Fruit fly (Drosophila melanogaster) whole organism, prepupa: ENCODE measurements around the gene ome.

ENCODE experiments used
- Blimp-1 ChIP-seq: fragments of 200-800 bp; sonication (Bioruptor generic); optimal IDR thresholded peaks from 3 replicates; lab custom pipeline; 2017; ENCODE audit warnings: missing biosample characterization, missing genetic modification characterization, mild to moderate bottlenecking, moderate library complexity, missing genetic modification reagents
- CG10631 ChIP-seq: fragments of 200-800 bp; sonication (Bioruptor generic); optimal IDR thresholded peaks from 2 replicates; lab custom pipeline; 2016; ENCODE audit warnings: missing biosample characterization, missing genetic modification characterization
- CG10669 ChIP-seq: fragments of 200-800 bp; sonication (Bioruptor generic); optimal IDR thresholded peaks from 3 replicates; lab custom pipeline; 2018; ENCODE audit warnings: missing biosample characterization, mild to moderate bottlenecking, missing genetic modification characterization, moderate library complexity
- CG11762 ChIP-seq: fragments of 200-800 bp; sonication (Bioruptor generic); optimal IDR thresholded peaks from 3 replicates; lab custom pipeline; 2016; ENCODE audit warnings: missing biosample characterization, missing genetic modification characterization; ENCODE audit not compliant: insufficient read depth
- CG11902 ChIP-seq: fragments of 200-800 bp; sonication (Bioruptor generic); optimal IDR thresholded peaks from 3 replicates; lab custom pipeline; 2016; ENCODE audit warnings: missing biosample characterization, missing genetic modification characterization
- CG16779 ChIP-seq: fragments of 200-800 bp; sonication (Bioruptor generic); optimal IDR thresholded peaks from 3 replicates; lab custom pipeline; 2017; ENCODE audit warnings: missing biosample characterization, mild to moderate bottlenecking, missing genetic modification characterization
- CG31627 ChIP-seq: fragments of 200-800 bp; sonication (Bioruptor generic); optimal IDR thresholded peaks from 3 replicates; lab custom pipeline; 2016; ENCODE audit warnings: missing biosample characterization, missing genetic modification characterization
- CG32006 ChIP-seq: fragments of 200-800 bp; sonication (Bioruptor generic); optimal IDR thresholded peaks from 3 replicates; lab custom pipeline; 2017; ENCODE audit warnings: missing biosample characterization, mild to moderate bottlenecking, missing genetic modification characterization
- CG34406 ChIP-seq: fragments of 200-800 bp; sonication (Bioruptor generic); optimal IDR thresholded peaks from 3 replicates; lab custom pipeline; 2016; ENCODE audit warnings: missing biosample characterization, missing genetic modification characterization
- CG3919 ChIP-seq: fragments of 200-800 bp; sonication (Bioruptor generic); optimal IDR thresholded peaks from 3 replicates; lab custom pipeline; 2016; ENCODE audit warnings: missing biosample characterization, missing genetic modification characterization
- CG6163 ChIP-seq: fragments of 200-800 bp; sonication (Bioruptor generic); IDR thresholded peaks from 3 replicates; pipeline ENCODE4 v1.3.6; 2022; ENCODE audit warnings: missing biosample characterization, missing genetic modification characterization
- CG6792 ChIP-seq: fragments of 200-800 bp; sonication (Bioruptor generic); optimal IDR thresholded peaks from 3 replicates; lab custom pipeline; 2016; ENCODE audit warnings: missing biosample characterization, missing genetic modification characterization
- CG6808 ChIP-seq: fragments of 200-800 bp; sonication (Bioruptor generic); optimal IDR thresholded peaks from 3 replicates; lab custom pipeline; 2017; ENCODE audit warnings: missing biosample characterization, missing genetic modification characterization, mild to moderate bottlenecking, moderate library complexity, missing genetic modification reagents
- CG6854 ChIP-seq: fragments of 200-800 bp; sonication (Bioruptor generic); optimal IDR thresholded peaks from 2 replicates; lab custom pipeline; 2017; ENCODE audit warnings: missing biosample characterization, mild to moderate bottlenecking, missing genetic modification characterization
- CG7368 ChIP-seq: fragments of 200-800 bp; sonication (Bioruptor generic); optimal IDR thresholded peaks from 3 replicates; lab custom pipeline; 2016; ENCODE audit warnings: missing biosample characterization, missing genetic modification characterization
- CG8119 ChIP-seq: fragments of 200-800 bp; sonication (Bioruptor generic); IDR thresholded peaks from 3 replicates; pipeline ENCODE4 v1.3.6; 2022; ENCODE audit warnings: missing biosample characterization, missing genetic modification characterization
- CG9139 ChIP-seq: fragments of 200-800 bp; sonication (Bioruptor generic); optimal IDR thresholded peaks from 3 replicates; lab custom pipeline; 2017; ENCODE audit warnings: missing biosample characterization, mild to moderate bottlenecking, missing genetic modification characterization
- Eip78C ChIP-seq: fragments of 200-800 bp; sonication (Bioruptor generic); peaks from one replicate; lab custom pipeline; 2016; ENCODE audit warnings: missing biosample characterization, missing genetic modification characterization
- Eip93F ChIP-seq: fragments of 200-800 bp; sonication (Bioruptor generic); optimal IDR thresholded peaks from 2 replicates; lab custom pipeline; 2016; ENCODE audit warnings: missing biosample characterization, mild to moderate bottlenecking, missing genetic modification characterization
- Ets96B ChIP-seq: fragments of 200-800 bp; optimal IDR thresholded peaks from 2 replicates; lab custom pipeline; 2019; ENCODE audit warnings: missing biosample characterization, mild to moderate bottlenecking, missing genetic modification characterization, moderate library complexity
- Gug ChIP-seq: fragments of 200-800 bp; sonication (Bioruptor generic); IDR thresholded peaks from 2 replicates; pipeline ENCODE4 v1.3.6; 2022; ENCODE audit warnings: missing biosample characterization, missing genetic modification characterization
- Hr39 ChIP-seq: fragments of 200-800 bp; sonication (Bioruptor generic); optimal IDR thresholded peaks from 2 replicates; lab custom pipeline; 2016; ENCODE audit warnings: missing biosample characterization, missing genetic modification characterization
- Hr4 ChIP-seq: fragments of 200-800 bp; sonication (Bioruptor generic); optimal IDR thresholded peaks from 3 replicates; lab custom pipeline; 2016; ENCODE audit warnings: missing biosample characterization, missing genetic modification characterization
- Lpt ChIP-seq: fragments of 200-800 bp; sonication (Bioruptor generic); optimal IDR thresholded peaks from 3 replicates; lab custom pipeline; 2016; ENCODE audit warnings: missing biosample characterization, missing genetic modification characterization
- OdsH ChIP-seq: fragments of 200-800 bp; sonication (Bioruptor generic); optimal IDR thresholded peaks from 3 replicates; lab custom pipeline; 2016; ENCODE audit warnings: missing biosample characterization, missing genetic modification characterization
- Smox ChIP-seq: fragments of 200-800 bp; sonication (Bioruptor generic); optimal IDR thresholded peaks from 3 replicates; lab custom pipeline; 2016; ENCODE audit warnings: missing biosample characterization, missing genetic modification characterization
- Sox14 ChIP-seq: fragments of 200-800 bp; sonication (Bioruptor generic); optimal IDR thresholded peaks from 3 replicates; lab custom pipeline; 2016; ENCODE audit warnings: missing biosample characterization, missing genetic modification characterization
- acj6 ChIP-seq: fragments of 200-800 bp; sonication (Bioruptor generic); optimal IDR thresholded peaks from 3 replicates; lab custom pipeline; 2016; ENCODE audit warnings: missing biosample characterization, missing genetic modification characterization
- cyc ChIP-seq: fragments of 200-800 bp; sonication (Bioruptor generic); optimal IDR thresholded peaks from 3 replicates; lab custom pipeline; 2016; ENCODE audit warnings: missing biosample characterization, missing genetic modification characterization
- dac ChIP-seq: fragments of 200-800 bp; sonication (Bioruptor generic); optimal IDR thresholded peaks from 2 replicates; lab custom pipeline; 2017; ENCODE audit warnings: missing biosample characterization, mild to moderate bottlenecking, missing genetic modification characterization
- dsx ChIP-seq: fragments of 200-800 bp; optimal IDR thresholded peaks from 3 replicates; lab custom pipeline; 2019; ENCODE audit warnings: missing biosample characterization, mild to moderate bottlenecking, missing genetic modification characterization, moderate library complexity; ENCODE audit not compliant: poor library complexity, severe bottlenecking
- eg ChIP-seq: fragments of 200-800 bp; sonication (Bioruptor generic); IDR thresholded peaks from 3 replicates; pipeline ENCODE4 v1.3.6; 2022; ENCODE audit warnings: missing biosample characterization, missing genetic modification characterization
- esn ChIP-seq: fragments of 200-800 bp; sonication (Bioruptor generic); optimal IDR thresholded peaks from 2 replicates; lab custom pipeline; 2016; ENCODE audit warnings: missing biosample characterization, mild to moderate bottlenecking, missing genetic modification characterization, moderate library complexity
- fd85E ChIP-seq: fragments of 200-800 bp; sonication (Bioruptor generic); optimal IDR thresholded peaks from 3 replicates; lab custom pipeline; 2016; ENCODE audit warnings: missing biosample characterization, missing genetic modification characterization
- fkh ChIP-seq: fragments of 200-800 bp; sonication (Bioruptor generic); optimal IDR thresholded peaks from 3 replicates; lab custom pipeline; 2017; ENCODE audit warnings: missing biosample characterization, mild to moderate bottlenecking, missing genetic modification characterization, moderate library complexity
- lz ChIP-seq: fragments of 200-800 bp; sonication (Bioruptor generic); optimal IDR thresholded peaks from 3 replicates; lab custom pipeline; 2016; ENCODE audit warnings: missing biosample characterization, missing genetic modification characterization
- spab ChIP-seq: fragments of 200-800 bp; sonication (Bioruptor generic); optimal IDR thresholded peaks from 2 replicates; lab custom pipeline; 2017; ENCODE audit warnings: missing biosample characterization, mild to moderate bottlenecking, missing genetic modification characterization, missing genetic modification reagents
- svp ChIP-seq: fragments of 200-800 bp; sonication (Bioruptor generic); peaks from one replicate; lab custom pipeline; 2016; ENCODE audit warnings: missing biosample characterization, missing genetic modification characterization
- vri ChIP-seq: fragments of 200-800 bp; sonication (Bioruptor generic); optimal IDR thresholded peaks from 3 replicates; lab custom pipeline; 2016; ENCODE audit warnings: missing biosample characterization, mild to moderate bottlenecking, missing genetic modification characterization

ome gene

DNA sequence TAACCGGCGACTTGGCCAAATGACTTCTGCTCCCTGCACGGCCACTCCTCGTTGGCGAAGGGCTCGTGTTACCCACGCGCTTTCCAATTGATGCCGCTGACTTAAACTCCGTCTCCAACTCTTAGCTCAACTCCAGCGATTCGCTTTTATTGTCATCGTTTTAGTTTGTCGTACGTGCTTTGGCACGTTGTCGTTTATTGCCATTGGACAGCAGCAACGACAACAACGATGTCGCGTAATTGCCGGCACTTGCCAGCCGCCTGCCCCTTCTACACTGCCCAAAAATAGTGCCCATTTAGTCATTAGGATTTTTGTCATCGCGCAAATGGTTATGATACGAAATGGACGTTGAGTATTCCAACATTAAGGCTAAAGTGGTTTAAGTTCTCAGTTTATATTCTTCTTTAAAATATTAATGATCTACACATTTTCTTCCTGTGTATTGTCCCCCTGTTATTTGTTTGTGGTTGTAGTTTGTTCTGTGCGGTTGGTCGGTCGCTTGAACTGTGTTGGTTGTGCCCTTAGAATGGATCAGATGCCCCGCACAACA, 6.8 kb upstream of the ome start (continued):
- peak; percentile 71 for TF ChIP-seq CG34406 (GFP tag; lab: Kevin White, UChicago)
- peak; percentile 81 for TF ChIP-seq esn (GFP tag; lab: Kevin White, UChicago)
- TF ChIP-seq Gug = peak; percentile 84
- TF ChIP-seq OdsH = peak; percentile 84
- TF ChIP-seq CG11902 (GFP tag; lab: Kevin White, UChicago) = peak; percentile 56
- TF ChIP-seq CG6792 (GFP tag; lab: Kevin White, UChicago) = peak; percentile 79
- peak; percentile 74 for TF ChIP-seq lz (GFP tag; lab: Kevin White, UChicago)
- peak; percentile 93 for TF ChIP-seq CG3919
- TF ChIP-seq CG10669 (GFP tag; lab: Kevin White, UChicago) = peak; percentile 87
- peak; percentile 80 for TF ChIP-seq Lpt (GFP tag; lab: Kevin White, UChicago)
- TF ChIP-seq Blimp-1 = peak; percentile 3
- peak; percentile 71 for TF ChIP-seq Smox (GFP tag; lab: Kevin White, UChicago)
- peak; percentile 89 for TF ChIP-seq CG10631 (GFP tag; lab: Kevin White, UChicago)
- peak; percentile 66 for TF ChIP-seq CG16779
- peak; percentile 89 for TF ChIP-seq Ets96B (tag; lab: Kevin White, UChicago)
- TF ChIP-seq, all 60 proteins: peak for 59

DNA sequence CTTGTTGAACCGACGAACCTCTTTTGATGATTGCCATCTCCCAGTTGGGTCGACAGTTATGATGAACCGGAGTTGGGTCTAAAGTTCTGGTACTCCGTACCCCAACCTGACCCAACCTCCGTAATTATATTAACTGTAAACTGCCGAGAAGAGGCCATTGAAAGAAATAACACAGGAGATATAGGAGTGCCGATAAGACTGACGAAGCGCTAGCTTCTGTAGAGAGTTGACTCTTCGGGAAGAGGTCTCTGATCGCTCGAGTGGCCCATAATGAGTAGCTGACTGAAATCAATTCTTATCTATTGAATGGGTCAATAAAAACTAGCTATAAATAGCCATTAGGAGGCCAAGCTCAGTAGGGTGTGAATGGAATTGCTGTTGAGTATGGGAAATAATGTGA, 4.0 kb upstream of the ome start:
- TF ChIP-seq acj6 (no peak), CG10631 (GFP tag; lab: Kevin White, UChicago) (no peak), Eip78C (GFP tag; lab: Kevin White, UChicago) (peak; percentile 3), CG6163 (GFP tag; lab: Robert Waterston, UW) (no peak), Lpt (GFP tag; lab: Kevin White, UChicago) (no peak), CG6808 (GFP tag; lab: Kevin White, UChicago) (no peak)

DNA sequence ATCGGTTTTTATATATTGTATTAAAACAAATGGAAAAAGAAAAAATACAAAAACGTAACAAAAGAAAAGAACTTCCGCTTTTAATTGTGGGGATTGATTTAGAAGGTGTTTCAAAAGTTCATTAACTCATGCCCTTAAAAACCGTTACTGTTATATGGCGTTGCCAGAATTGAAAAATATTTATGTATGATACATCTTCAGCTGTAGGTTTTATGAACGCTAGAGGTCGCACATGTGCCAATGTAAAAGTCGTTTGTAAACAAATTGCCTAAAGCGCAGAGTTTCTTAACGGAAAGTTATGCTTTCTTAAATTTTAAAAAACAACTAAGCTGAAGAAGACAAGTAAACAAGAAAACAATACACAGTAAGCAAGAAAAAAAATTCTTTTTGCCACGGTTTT, 1.1 kb upstream of the ome start:
- peak; percentile 15 for TF ChIP-seq Hr39 (GFP tag; lab: Kevin White, UChicago)
- TF ChIP-seq svp (GFP tag; lab: Kevin White, UChicago) = peak; percentile 20
- TF ChIP-seq Eip78C (GFP tag; lab: Kevin White, UChicago) = peak; percentile 9
- no peak for TF ChIP-seq Gug
- TF ChIP-seq CG7368 = no peak
- peak; percentile 48 for TF ChIP-seq fkh (GFP tag; lab: Kevin White, UChicago)
- TF ChIP-seq CG31627 = peak; percentile 33
- TF ChIP-seq Smox (GFP tag; lab: Kevin White, UChicago) = no peak
- peak; percentile 20 for TF ChIP-seq cyc (GFP tag; lab: Kevin White, UChicago)
- TF ChIP-seq CG6792 (GFP tag; lab: Kevin White, UChicago) = no peak
- no peak for TF ChIP-seq OdsH

DNA sequence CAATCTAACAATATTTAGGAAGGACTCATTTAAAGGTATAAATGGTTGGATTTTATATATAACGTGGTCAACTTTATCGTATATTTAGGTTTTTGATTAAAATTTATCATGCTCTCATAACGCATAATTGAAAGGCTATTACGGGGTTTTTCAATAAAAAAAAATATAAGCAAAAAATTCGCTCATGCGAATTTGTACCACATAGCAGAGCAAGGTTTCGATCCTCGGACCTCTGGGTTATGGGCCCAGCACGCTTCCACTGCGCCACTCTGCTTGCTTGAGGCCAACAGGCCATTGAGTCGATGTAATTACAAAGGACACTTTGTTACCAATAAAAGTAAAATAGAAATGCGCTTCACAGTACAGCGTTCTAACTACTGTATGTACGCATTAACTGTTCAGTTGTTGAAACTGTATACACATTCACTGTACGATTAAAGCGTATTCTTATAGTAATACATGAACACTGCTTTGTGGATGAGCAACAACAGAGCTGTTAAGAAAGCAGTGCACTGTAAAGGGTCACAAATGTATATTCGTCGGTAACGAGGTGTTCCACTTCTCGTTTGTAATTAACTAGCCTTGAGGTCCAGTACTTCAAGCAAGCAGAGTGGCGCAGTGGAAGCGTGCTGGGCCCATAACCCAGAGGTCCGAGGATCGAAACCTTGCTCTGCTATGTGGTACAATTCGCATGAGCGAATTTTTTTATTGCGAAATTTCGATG, 1.3 kb downstream of the ome start:
- TF ChIP-seq svp (GFP tag; lab: Kevin White, UChicago) = peak; percentile 58
- peak; percentile 9 for TF ChIP-seq Eip78C (GFP tag; lab: Kevin White, UChicago)
- TF ChIP-seq Hr4 (GFP tag; lab: Kevin White, UChicago) = no peak

DNA sequence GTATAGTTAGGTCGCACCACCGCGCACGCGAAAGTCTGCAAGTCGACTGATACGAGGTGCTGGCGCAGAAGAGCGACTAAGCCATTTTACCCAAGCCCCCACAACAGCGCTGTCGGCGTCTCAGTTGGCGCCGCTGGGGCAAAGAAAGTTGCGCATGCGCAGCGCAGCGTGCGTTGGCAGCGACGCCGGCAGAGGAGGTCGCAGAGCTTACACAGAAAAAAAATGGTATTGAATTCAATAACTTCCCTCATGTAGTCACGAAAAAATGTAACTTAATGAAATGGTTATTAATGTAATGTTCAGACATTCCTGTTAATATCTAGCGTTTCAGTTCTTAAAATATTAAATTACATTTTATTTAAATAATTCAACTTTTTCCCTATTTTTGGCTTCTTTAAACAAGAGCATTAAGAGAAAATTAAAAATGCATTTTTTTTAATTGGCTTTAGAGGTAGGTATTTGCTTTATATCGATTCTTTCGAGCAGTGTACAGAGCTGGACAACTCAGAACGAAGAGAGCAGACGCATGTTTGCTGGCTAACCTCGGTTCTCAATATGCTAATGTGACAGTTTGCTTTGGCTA, 5.5 kb downstream of the ome start, which contains the start of gene CG4914:
Gene CG4914 (minus strand): TSS at position 51 of the 583 bp plus-strand sequence.
- TF ChIP-seq dsx (peak; percentile 70), esn (GFP tag; lab: Kevin White, UChicago) (peak; percentile 94), Gug (peak; percentile 67), svp (GFP tag; lab: Kevin White, UChicago) (peak; percentile 96), CG6808 (GFP tag; lab: Kevin White, UChicago) (peak; percentile 63), lz (GFP tag; lab: Kevin White, UChicago) (peak; percentile 86), CG9139 (no peak), eg (peak; percentile 77), CG11902 (GFP tag; lab: Kevin White, UChicago) (peak; percentile 47), Eip93F (peak; percentile 1), Hr39 (GFP tag; lab: Kevin White, UChicago) (peak; percentile 76), CG32006 (peak; percentile 94), Sox14 (GFP tag; lab: Kevin White, UChicago) (peak; percentile 79), vri (GFP tag; lab: Kevin White, UChicago) (peak; percentile 26), dac (GFP tag; lab: Kevin White, UChicago) (peak; percentile 63), CG8119 (GFP tag; lab: Robert Waterston, UW) (peak; percentile 90), fkh (GFP tag; lab: Kevin White, UChicago) (no peak), Lpt (GFP tag; lab: Kevin White, UChicago) (peak; percentile 65), CG10631 (GFP tag; lab: Kevin White, UChicago) (peak; percentile 88), CG6854 (GFP tag; lab: Kevin White, UChicago) (peak; percentile 17), CG11762 (GFP tag; lab: Kevin White, UChicago) (peak; percentile 69), CG6792 (GFP tag; lab: Kevin White, UChicago) (peak; percentile 84), fd85E (GFP tag; lab: Kevin White, UChicago) (peak; percentile 17), spab (GFP tag; lab: Kevin White, UChicago) (peak; percentile 71), CG3919 (peak; percentile 85)
